Worm (Caenorhabditis elegans): ENCODE measurements around the gene npp-1.

- TF ChIP-seq W03F9.2 (tag; optimal IDR thresholded peaks at IDR 0.05), result no peak
- TF ChIP-seq him-1 (tag; optimal IDR thresholded peaks at IDR 0.05), result no peak
Measured at ce11 chrIV:9822585-9822984, 35.7 kb upstream of the npp-1 start.
